Fruit fly (Drosophila melanogaster) whole organism, prepupa: ENCODE measurements around the gene amos.

ENCODE experiments used
- Blimp-1 ChIP-seq: fragments of 200-800 bp; sonication (Bioruptor generic); optimal IDR thresholded peaks from 3 replicates; lab custom pipeline; 2017; ENCODE audit warnings: missing biosample characterization, missing genetic modification characterization, mild to moderate bottlenecking, moderate library complexity, missing genetic modification reagents
- CG10669 ChIP-seq: fragments of 200-800 bp; sonication (Bioruptor generic); optimal IDR thresholded peaks from 3 replicates; lab custom pipeline; 2018; ENCODE audit warnings: missing biosample characterization, mild to moderate bottlenecking, missing genetic modification characterization, moderate library complexity
- CG11294 ChIP-seq: fragments of 200-800 bp; sonication (Bioruptor generic); IDR thresholded peaks from 2 replicates; pipeline ENCODE4 v1.3.6; 2022; ENCODE audit warnings: missing biosample characterization, missing genetic modification characterization
- CG11902 ChIP-seq: fragments of 200-800 bp; sonication (Bioruptor generic); optimal IDR thresholded peaks from 3 replicates; lab custom pipeline; 2016; ENCODE audit warnings: missing biosample characterization, missing genetic modification characterization
- CG1621 ChIP-seq: fragments of 200-800 bp; sonication (Bioruptor generic); optimal IDR thresholded peaks from 3 replicates; lab custom pipeline; 2018; ENCODE audit warnings: missing biosample characterization, mild to moderate bottlenecking, missing genetic modification characterization
- CG16779 ChIP-seq: fragments of 200-800 bp; sonication (Bioruptor generic); optimal IDR thresholded peaks from 3 replicates; lab custom pipeline; 2017; ENCODE audit warnings: missing biosample characterization, mild to moderate bottlenecking, missing genetic modification characterization
- CG3032 ChIP-seq: fragments of 200-800 bp; optimal IDR thresholded peaks from 2 replicates; lab custom pipeline; 2019; ENCODE audit warnings: missing biosample characterization, mild to moderate bottlenecking, missing genetic modification characterization, moderate library complexity
- CG31627 ChIP-seq: fragments of 200-800 bp; sonication (Bioruptor generic); optimal IDR thresholded peaks from 3 replicates; lab custom pipeline; 2016; ENCODE audit warnings: missing biosample characterization, missing genetic modification characterization
- CG32006 ChIP-seq: fragments of 200-800 bp; sonication (Bioruptor generic); optimal IDR thresholded peaks from 3 replicates; lab custom pipeline; 2017; ENCODE audit warnings: missing biosample characterization, mild to moderate bottlenecking, missing genetic modification characterization
- CG34406 ChIP-seq: fragments of 200-800 bp; sonication (Bioruptor generic); optimal IDR thresholded peaks from 3 replicates; lab custom pipeline; 2016; ENCODE audit warnings: missing biosample characterization, missing genetic modification characterization
- CG3919 ChIP-seq: fragments of 200-800 bp; sonication (Bioruptor generic); optimal IDR thresholded peaks from 3 replicates; lab custom pipeline; 2016; ENCODE audit warnings: missing biosample characterization, missing genetic modification characterization
- CG4318 ChIP-seq: fragments of 200-800 bp; sonication (Bioruptor generic); optimal IDR thresholded peaks from 3 replicates; lab custom pipeline; 2017; ENCODE audit warnings: missing biosample characterization, mild to moderate bottlenecking, missing genetic modification characterization
- CG6163 ChIP-seq: fragments of 200-800 bp; sonication (Bioruptor generic); IDR thresholded peaks from 3 replicates; pipeline ENCODE4 v1.3.6; 2022; ENCODE audit warnings: missing biosample characterization, missing genetic modification characterization
- CG6276 ChIP-seq: fragments of 200-800 bp; sonication (Bioruptor generic); optimal IDR thresholded peaks from 2 replicates; lab custom pipeline; 2017; ENCODE audit warnings: missing biosample characterization, mild to moderate bottlenecking, missing genetic modification characterization
- CG6808 ChIP-seq: fragments of 200-800 bp; sonication (Bioruptor generic); optimal IDR thresholded peaks from 3 replicates; lab custom pipeline; 2017; ENCODE audit warnings: missing biosample characterization, missing genetic modification characterization, mild to moderate bottlenecking, moderate library complexity, missing genetic modification reagents
- CG6854 ChIP-seq: fragments of 200-800 bp; sonication (Bioruptor generic); optimal IDR thresholded peaks from 2 replicates; lab custom pipeline; 2017; ENCODE audit warnings: missing biosample characterization, mild to moderate bottlenecking, missing genetic modification characterization
- CG7368 ChIP-seq: fragments of 200-800 bp; sonication (Bioruptor generic); optimal IDR thresholded peaks from 3 replicates; lab custom pipeline; 2016; ENCODE audit warnings: missing biosample characterization, missing genetic modification characterization
- CG8319 ChIP-seq: fragments of 200-800 bp; sonication (Bioruptor generic); optimal IDR thresholded peaks from 3 replicates; lab custom pipeline; 2016; ENCODE audit warnings: missing biosample characterization, missing genetic modification characterization
- CG8632 ChIP-seq: fragments of 200-800 bp; sonication (Bioruptor generic); optimal IDR thresholded peaks from 3 replicates; lab custom pipeline; 2016; ENCODE audit warnings: missing biosample characterization, missing genetic modification characterization
- CG9139 ChIP-seq: fragments of 200-800 bp; sonication (Bioruptor generic); optimal IDR thresholded peaks from 3 replicates; lab custom pipeline; 2017; ENCODE audit warnings: missing biosample characterization, mild to moderate bottlenecking, missing genetic modification characterization
- Eip75B ChIP-seq: fragments of 200-800 bp; sonication (Bioruptor generic); optimal IDR thresholded peaks from 3 replicates; lab custom pipeline; 2016; ENCODE audit warnings: missing biosample characterization, missing genetic modification characterization
- Eip93F ChIP-seq: fragments of 200-800 bp; sonication (Bioruptor generic); optimal IDR thresholded peaks from 2 replicates; lab custom pipeline; 2016; ENCODE audit warnings: missing biosample characterization, mild to moderate bottlenecking, missing genetic modification characterization
- Ets21C ChIP-seq: fragments of 200-800 bp; sonication (Bioruptor generic); optimal IDR thresholded peaks from 3 replicates; lab custom pipeline; 2016; ENCODE audit warnings: missing biosample characterization, missing genetic modification characterization
- Ets96B ChIP-seq: fragments of 200-800 bp; optimal IDR thresholded peaks from 2 replicates; lab custom pipeline; 2019; ENCODE audit warnings: missing biosample characterization, mild to moderate bottlenecking, missing genetic modification characterization, moderate library complexity
- Hr38 ChIP-seq: sonication (Bioruptor generic); optimal IDR thresholded peaks from 2 replicates; lab custom pipeline; 2016; ENCODE audit warnings: missing biosample characterization, missing genetic modification characterization
- Hr39 ChIP-seq: fragments of 200-800 bp; sonication (Bioruptor generic); optimal IDR thresholded peaks from 2 replicates; lab custom pipeline; 2016; ENCODE audit warnings: missing biosample characterization, missing genetic modification characterization
- Lpt ChIP-seq: fragments of 200-800 bp; sonication (Bioruptor generic); optimal IDR thresholded peaks from 3 replicates; lab custom pipeline; 2016; ENCODE audit warnings: missing biosample characterization, missing genetic modification characterization
- Met ChIP-seq: fragments of 200-800 bp; sonication (Bioruptor generic); optimal IDR thresholded peaks from 3 replicates; lab custom pipeline; 2016; ENCODE audit warnings: missing biosample characterization, missing genetic modification characterization
- OdsH ChIP-seq: fragments of 200-800 bp; sonication (Bioruptor generic); optimal IDR thresholded peaks from 3 replicates; lab custom pipeline; 2016; ENCODE audit warnings: missing biosample characterization, missing genetic modification characterization
- Smox ChIP-seq: fragments of 200-800 bp; sonication (Bioruptor generic); optimal IDR thresholded peaks from 3 replicates; lab custom pipeline; 2016; ENCODE audit warnings: missing biosample characterization, missing genetic modification characterization
- Sox102F ChIP-seq: fragments of 200-800 bp; sonication (Bioruptor generic); optimal IDR thresholded peaks from 2 replicates; lab custom pipeline; 2016; ENCODE audit warnings: missing biosample characterization, mild to moderate bottlenecking, missing genetic modification characterization
- Sox15 ChIP-seq: fragments of 200-800 bp; sonication (Bioruptor generic); optimal IDR thresholded peaks from 3 replicates; lab custom pipeline; 2016; ENCODE audit warnings: missing biosample characterization, missing genetic modification characterization
- achi ChIP-seq: fragments of 200-800 bp; sonication (Bioruptor generic); optimal IDR thresholded peaks from 3 replicates; lab custom pipeline; 2016; ENCODE audit warnings: missing biosample characterization, missing genetic modification characterization
- acj6 ChIP-seq: fragments of 200-800 bp; sonication (Bioruptor generic); optimal IDR thresholded peaks from 3 replicates; lab custom pipeline; 2016; ENCODE audit warnings: missing biosample characterization, missing genetic modification characterization
- cyc ChIP-seq: fragments of 200-800 bp; sonication (Bioruptor generic); optimal IDR thresholded peaks from 3 replicates; lab custom pipeline; 2016; ENCODE audit warnings: missing biosample characterization, missing genetic modification characterization
- dac ChIP-seq: fragments of 200-800 bp; sonication (Bioruptor generic); optimal IDR thresholded peaks from 2 replicates; lab custom pipeline; 2017; ENCODE audit warnings: missing biosample characterization, mild to moderate bottlenecking, missing genetic modification characterization
- esn ChIP-seq: fragments of 200-800 bp; sonication (Bioruptor generic); optimal IDR thresholded peaks from 2 replicates; lab custom pipeline; 2016; ENCODE audit warnings: missing biosample characterization, mild to moderate bottlenecking, missing genetic modification characterization, moderate library complexity
- fd59A ChIP-seq: fragments of 200-800 bp; sonication (Bioruptor generic); optimal IDR thresholded peaks from 2 replicates; lab custom pipeline; 2017; ENCODE audit warnings: missing biosample characterization, mild to moderate bottlenecking, missing genetic modification characterization, missing genetic modification reagents
- fd85E ChIP-seq: fragments of 200-800 bp; sonication (Bioruptor generic); optimal IDR thresholded peaks from 3 replicates; lab custom pipeline; 2016; ENCODE audit warnings: missing biosample characterization, missing genetic modification characterization
- fkh ChIP-seq: fragments of 200-800 bp; sonication (Bioruptor generic); optimal IDR thresholded peaks from 3 replicates; lab custom pipeline; 2017; ENCODE audit warnings: missing biosample characterization, mild to moderate bottlenecking, missing genetic modification characterization, moderate library complexity
- lz ChIP-seq: fragments of 200-800 bp; sonication (Bioruptor generic); optimal IDR thresholded peaks from 3 replicates; lab custom pipeline; 2016; ENCODE audit warnings: missing biosample characterization, missing genetic modification characterization
- salr ChIP-seq, 2 experiments: fragments of 200-800 bp; sonication (Bioruptor generic); optimal IDR thresholded peaks; 3 replicates each; lab custom pipeline; 2016 to 2018; ENCODE audit warnings: missing biosample characterization in 2 of 2, missing genetic modification characterization in 2 of 2, mild to moderate bottlenecking in 1 of 2
- spab ChIP-seq: fragments of 200-800 bp; sonication (Bioruptor generic); optimal IDR thresholded peaks from 2 replicates; lab custom pipeline; 2017; ENCODE audit warnings: missing biosample characterization, mild to moderate bottlenecking, missing genetic modification characterization, missing genetic modification reagents
- ss ChIP-seq, 2 experiments: fragments of 200-800 bp; sonication (Bioruptor generic); optimal IDR thresholded peaks; 2 replicates in 1 of 2; 3 replicates in 1 of 2; lab custom pipeline; 2017 to 2018; ENCODE audit warnings: mild to moderate bottlenecking in 2 of 2, missing biosample characterization in 2 of 2, missing genetic modification characterization in 2 of 2, moderate library complexity in 1 of 2
- svp ChIP-seq: fragments of 200-800 bp; sonication (Bioruptor generic); peaks from one replicate; lab custom pipeline; 2016; ENCODE audit warnings: missing biosample characterization, missing genetic modification characterization

amos gene

dm6 chr2L:18567563-18567962, 29.2 kb downstream of the amos start (continued):
- no peak for TF ChIP-seq Ets21C (GFP tag; lab: Kevin White, UChicago)
- TF ChIP-seq CG11902 (GFP tag; lab: Kevin White, UChicago) = no peak
- TF ChIP-seq salr (GFP tag; optimal IDR thresholded peaks at IDR 0.05; lab: Kevin White, UChicago) = peak in 1 of 2 experiments; percentile 20
- TF ChIP-seq CG3919 (GFP tag; lab: Kevin White, UChicago) = peak; percentile 29
- TF ChIP-seq dac (GFP tag; lab: Kevin White, UChicago) = no peak
- TF ChIP-seq CG31627 (GFP tag; lab: Kevin White, UChicago) = no peak
- no peak for TF ChIP-seq cyc (GFP tag; lab: Kevin White, UChicago)
- TF ChIP-seq CG7368 (GFP tag; lab: Kevin White, UChicago) = peak; percentile 20
- TF ChIP-seq CG32006 (GFP tag; lab: Kevin White, UChicago) = no peak
- TF ChIP-seq esn (GFP tag; lab: Kevin White, UChicago) = peak; percentile 25
- peak; percentile 4 for TF ChIP-seq CG6276
- no peak for TF ChIP-seq lz (GFP tag; lab: Kevin White, UChicago)
- TF ChIP-seq CG4318 (GFP tag; lab: Kevin White, UChicago) = no peak
- peak in 1 of 2 experiments; percentile 63 for TF ChIP-seq ss (GFP tag; optimal IDR thresholded peaks at IDR 0.05; lab: Kevin White, UChicago)
- TF ChIP-seq CG34406 (GFP tag; lab: Kevin White, UChicago) = peak; percentile 13
- TF ChIP-seq CG10669 (GFP tag; lab: Kevin White, UChicago) = peak; percentile 52
- peak; percentile 34 for TF ChIP-seq spab (GFP tag; lab: Kevin White, UChicago)
- TF ChIP-seq Blimp-1 (GFP tag; lab: Kevin White, UChicago) = no peak
- peak; percentile 2 for TF ChIP-seq acj6 (GFP tag; lab: Kevin White, UChicago)
- no peak for TF ChIP-seq svp (GFP tag; lab: Kevin White, UChicago)
- TF ChIP-seq CG16779 = no peak
- no peak for TF ChIP-seq achi (GFP tag; lab: Kevin White, UChicago)
- TF ChIP-seq Hr38 (GFP tag; lab: Kevin White, UChicago) = no peak
- TF ChIP-seq Sox102F = no peak
- no peak for TF ChIP-seq Eip75B
- peak; percentile 40 for TF ChIP-seq CG6808 (GFP tag; lab: Kevin White, UChicago)
- TF ChIP-seq Hr39 = no peak
- no peak for TF ChIP-seq CG8319 (GFP tag; lab: Kevin White, UChicago)
- no peak for TF ChIP-seq Sox15 (GFP tag; lab: Kevin White, UChicago)
- TF ChIP-seq Ets96B (tag; lab: Kevin White, UChicago) = no peak
- no peak; the same call in 2 of the 3 replicates for TF ChIP-seq CG6163 (GFP tag; lab: Robert Waterston, UW)
- TF ChIP-seq, all 60 proteins: peak for 24

dm6 chr2L:18566235-18567158, 30.2 kb downstream of the amos start:
- no peak for TF ChIP-seq CG6276
- TF ChIP-seq CG11902 (GFP tag; lab: Kevin White, UChicago) = peak; percentile 78
- TF ChIP-seq Met (GFP tag; lab: Kevin White, UChicago) = peak; percentile 56
- no peak for TF ChIP-seq Eip93F (GFP tag; lab: Kevin White, UChicago)
- TF ChIP-seq CG11294 (GFP tag; lab: Robert Waterston, UW) = no peak
- peak; percentile 43 for TF ChIP-seq Smox
- peak; percentile 36 for TF ChIP-seq achi (GFP tag; lab: Kevin White, UChicago)
- no peak for TF ChIP-seq CG9139 (GFP tag; lab: Kevin White, UChicago)
- peak; percentile 48 for TF ChIP-seq CG8632 (GFP tag; lab: Kevin White, UChicago)
- no peak for TF ChIP-seq dac (GFP tag; lab: Kevin White, UChicago)
- TF ChIP-seq spab (GFP tag; lab: Kevin White, UChicago) = peak; percentile 16
- peak; percentile 43 for TF ChIP-seq CG1621 (tag; lab: Kevin White, UChicago)
- peak; percentile 26 for TF ChIP-seq CG6808 (GFP tag; lab: Kevin White, UChicago)
- peak; percentile 45 for TF ChIP-seq fkh (GFP tag; lab: Kevin White, UChicago)
- TF ChIP-seq CG4318 (GFP tag; lab: Kevin White, UChicago) = no peak
- peak; percentile 28 for TF ChIP-seq Sox102F
- no peak for TF ChIP-seq CG6854
- peak; percentile 53 for TF ChIP-seq CG34406 (GFP tag; lab: Kevin White, UChicago)
- no peak for TF ChIP-seq Sox15 (GFP tag; lab: Kevin White, UChicago)
- TF ChIP-seq Lpt (GFP tag; lab: Kevin White, UChicago) = no peak
- peak; percentile 33 for TF ChIP-seq CG3032 (tag; lab: Kevin White, UChicago)
- TF ChIP-seq Blimp-1 (GFP tag; lab: Kevin White, UChicago) = no peak
- peak; percentile 33 for TF ChIP-seq CG10669 (GFP tag; lab: Kevin White, UChicago)
- no peak for TF ChIP-seq CG7368 (GFP tag; lab: Kevin White, UChicago)
- TF ChIP-seq fd59A (GFP tag; lab: Kevin White, UChicago) = peak; percentile 38
- TF ChIP-seq OdsH (GFP tag; lab: Kevin White, UChicago) = peak; percentile 39
- no peak for TF ChIP-seq fd85E (GFP tag; lab: Kevin White, UChicago)
- TF ChIP-seq CG32006 (GFP tag; lab: Kevin White, UChicago) = peak; percentile 66
- TF ChIP-seq CG8319 (GFP tag; lab: Kevin White, UChicago) = no peak
